Fruit fly (Drosophila melanogaster): ENCODE results near the gene MESR3.
A peak's percentile ranks its signal among the peaks of the same experiment; 100 is the strongest.

MESR3 gene

DNA sequence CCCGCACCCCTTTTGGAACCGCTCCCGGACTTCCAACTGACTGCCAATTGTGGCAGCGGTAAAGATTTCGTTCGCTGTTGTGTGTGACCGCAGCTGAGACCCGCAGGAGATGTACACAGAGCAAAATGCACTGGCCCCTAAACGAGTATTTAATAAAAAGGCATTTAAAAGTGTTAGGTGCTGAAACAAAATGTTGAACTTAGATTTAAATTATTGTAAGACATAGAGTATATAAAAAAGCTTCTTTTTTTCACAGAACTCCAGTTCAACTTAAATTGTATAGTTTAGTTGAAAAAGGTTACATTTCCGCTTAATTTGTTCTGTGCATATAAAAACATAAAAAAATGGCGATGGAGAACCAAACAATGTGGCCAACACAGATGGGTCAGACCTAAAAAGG lies 11.0 kb downstream of the MESR3 start:
- TF ChIP-seq Vsx2 (GFP tag; optimal IDR thresholded peaks at IDR 0.05; ENCODE audit: partially characterized antibody) (no peak), sv (GFP tag; optimal IDR thresholded peaks at IDR 0.05) (no peak), dmrt93B (GFP tag; optimal IDR thresholded peaks at IDR 0.05) (peak; percentile 39), brk (GFP tag; optimal IDR thresholded peaks at IDR 0.05) (no peak), Dif (GFP tag; optimal IDR thresholded peaks at IDR 0.05; ENCODE audit: partially characterized antibody) (no peak), rgr (GFP tag; optimal IDR thresholded peaks at IDR 0.05) (peak; percentile 58), N (GFP tag; optimal IDR thresholded peaks at IDR 0.05) (no peak), dl (GFP tag; optimal IDR thresholded peaks at IDR 0.05; ENCODE audit: insufficient read depth in 1 of 2, partially characterized antibody in 2 of 2) (no peak), woc (GFP tag; optimal IDR thresholded peaks at IDR 0.05) (peak; percentile 42), jim (GFP tag; optimal IDR thresholded peaks at IDR 0.05) (no peak), foxo (GFP tag; optimal IDR thresholded peaks at IDR 0.05) (peak in 1 of 2 experiments; percentile 78), sage (GFP tag; optimal IDR thresholded peaks at IDR 0.05) (no peak), CrebA (GFP tag; optimal IDR thresholded peaks at IDR 0.05; ENCODE audit: borderline replicate concordance) (no peak), Hr83 (GFP tag; optimal IDR thresholded peaks at IDR 0.05; ENCODE audit: poor library complexity, severe bottlenecking) (no peak), Dfd (GFP tag; optimal IDR thresholded peaks at IDR 0.05) (no peak), GATAd (GFP tag; optimal IDR thresholded peaks at IDR 0.05) (no peak), Sp1 (GFP tag; optimal IDR thresholded peaks at IDR 0.05) (peak; percentile 64), br (GFP tag; optimal IDR thresholded peaks at IDR 0.05) (peak; percentile 64), OdsH (GFP tag; optimal IDR thresholded peaks at IDR 0.05) (peak; percentile 56), h (GFP tag; optimal IDR thresholded peaks at IDR 0.05) (peak; percentile 64), usp (GFP tag; optimal IDR thresholded peaks at IDR 0.05) (no peak), ey (GFP tag; optimal IDR thresholded peaks at IDR 0.05) (peak; percentile 70), psq (GFP tag; optimal IDR thresholded peaks at IDR 0.05) (peak; percentile 59), HLH106 (tag; optimal IDR thresholded peaks at IDR 0.05) (peak; percentile 54), Rel (GFP tag; optimal IDR thresholded peaks at IDR 0.05) (no peak), Rel (tag; optimal IDR thresholded peaks at IDR 0.05) (no peak), dsf (GFP tag; optimal IDR thresholded peaks at IDR 0.05; ENCODE audit: borderline replicate concordance) (no peak), Myc (optimal IDR thresholded peaks at IDR 0.05) (no peak), Mio (GFP tag; optimal IDR thresholded peaks at IDR 0.05) (no peak), lola (GFP tag; optimal IDR thresholded peaks at IDR 0.05) (no peak), fru (GFP tag; optimal IDR thresholded peaks at IDR 0.05) (peak; percentile 81), pan (optimal IDR thresholded peaks at IDR 0.05) (no peak), CG9705 (GFP tag; optimal IDR thresholded peaks at IDR 0.05) (no peak), Hr78 (GFP tag; optimal IDR thresholded peaks at IDR 0.05) (no peak), Jra (GFP tag; optimal IDR thresholded peaks at IDR 0.05) (no peak), Abd-B (GFP tag; optimal IDR thresholded peaks at IDR 0.05) (no peak), CG32264 (GFP tag; optimal IDR thresholded peaks at IDR 0.05) (no peak), tai (GFP tag; optimal IDR thresholded peaks at IDR 0.05) (no peak), Hnf4 (GFP tag; optimal IDR thresholded peaks at IDR 0.05) (peak; percentile 41)

DNA sequence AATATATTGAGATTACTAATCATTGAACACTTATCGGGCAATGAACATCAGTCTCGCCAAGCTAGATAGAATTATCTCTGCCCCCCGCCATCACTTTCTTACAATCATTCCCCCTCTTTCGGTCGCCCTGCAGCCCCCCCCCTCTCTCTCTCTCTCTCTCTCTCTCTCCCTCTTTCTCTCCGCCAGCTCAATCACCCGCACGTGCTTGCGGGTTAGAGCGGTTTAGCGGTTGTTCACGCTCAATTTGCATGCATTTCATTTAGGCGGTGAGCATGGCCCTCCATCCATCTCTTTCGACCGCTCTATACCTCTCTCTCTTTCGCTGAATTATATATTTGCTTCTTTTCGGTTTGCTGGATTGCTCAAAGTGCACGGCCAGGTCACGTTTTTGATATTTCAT lies 12.1 kb downstream of the MESR3 start:
- no peak for TF ChIP-seq dmrt93B (GFP tag; optimal IDR thresholded peaks at IDR 0.05)
- TF ChIP-seq Rel (GFP tag; optimal IDR thresholded peaks at IDR 0.05), result no peak
- TF ChIP-seq Rel (tag; optimal IDR thresholded peaks at IDR 0.05), result peak; percentile 36
- TF ChIP-seq Myc (optimal IDR thresholded peaks at IDR 0.05), result no peak

DNA sequence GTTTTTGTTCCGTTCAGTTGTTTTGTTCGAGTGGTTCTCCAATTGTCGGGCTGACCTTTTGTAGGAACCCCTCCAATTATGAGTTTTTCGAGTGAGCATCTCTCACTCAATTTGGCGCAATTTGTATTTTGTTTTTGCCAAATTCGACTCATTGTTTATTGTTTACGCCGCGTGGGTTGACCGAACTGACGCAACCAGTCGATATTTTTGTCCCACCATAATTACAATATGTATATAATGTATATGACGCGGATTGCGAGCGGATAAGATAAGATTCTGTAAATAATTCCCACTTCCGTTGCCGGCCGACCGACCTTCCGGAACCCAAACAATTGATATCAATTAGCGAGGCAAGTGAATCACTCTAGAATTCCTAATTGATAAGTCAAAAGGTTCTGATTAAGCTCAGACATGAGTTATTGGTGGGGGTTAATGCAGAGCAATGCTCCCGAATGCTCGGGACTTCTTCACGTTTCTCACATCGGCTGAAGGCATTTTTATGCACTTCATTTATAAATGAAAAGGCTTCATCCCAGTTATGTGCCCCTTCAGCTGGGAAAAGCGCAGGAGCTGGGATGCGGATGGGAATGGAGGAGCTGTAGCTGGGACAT lies 13.7 kb downstream of the MESR3 start:
- TF ChIP-seq Mio (GFP tag; optimal IDR thresholded peaks at IDR 0.05) (no peak), Rel (GFP tag; optimal IDR thresholded peaks at IDR 0.05) (no peak), Rel (tag; optimal IDR thresholded peaks at IDR 0.05) (peak; percentile 36)

Data from whole organism, wandering third instar larva.